Worm (Caenorhabditis elegans) whole organism, L2 larva: Measurements from ENCODE around the gene K09C8.9.

Source experiments
- C34F6.9 ChIP-seq: fragments of 150-350 bp; optimal IDR thresholded peaks from 2 replicates; lab custom pipeline; 2014; ENCODE audit warnings: missing biosample characterization, missing genetic modification characterization
- R02D3.7 ChIP-seq: fragments of 150-350 bp; optimal IDR thresholded peaks from 2 replicates; lab custom pipeline; 2014; ENCODE audit warnings: missing biosample characterization, missing genetic modification characterization
- Y55F3AM.14 ChIP-seq: fragments of 200-800 bp; sonication (Bioruptor generic); optimal IDR thresholded peaks from 2 replicates; lab custom pipeline; 2018; ENCODE audit warnings: mild to moderate bottlenecking, missing genetic modification characterization, missing compliant biosample characterization
- ZK546.5 ChIP-seq: sonication (generic microtip); optimal IDR thresholded peaks from 2 replicates; lab custom pipeline; 2017; ENCODE audit warnings: missing biosample characterization, missing genetic modification characterization
- alr-1 ChIP-seq: fragments of 150-350 bp; optimal IDR thresholded peaks from 2 replicates; lab custom pipeline; 2014; ENCODE audit warnings: missing biosample characterization, missing genetic modification characterization
- aly-2 ChIP-seq: fragments of 150-350 bp; optimal IDR thresholded peaks from 2 replicates; lab custom pipeline; 2014; ENCODE audit warnings: missing biosample characterization, missing genetic modification characterization
- ama-1 ChIP-seq: fragments of 150-350 bp; optimal IDR thresholded peaks from 2 replicates; lab custom pipeline; 2018; ENCODE audit warnings: inconsistent platforms
- blmp-1 ChIP-seq: sonication (generic microtip); optimal IDR thresholded peaks from 2 replicates; lab custom pipeline; 2017; ENCODE audit warnings: missing genetic modification characterization, mild to moderate bottlenecking, missing compliant biosample characterization, antibody characterized with exemption, moderate library complexity; ENCODE audit not compliant: insufficient read depth
- ceh-16 ChIP-seq: fragments of 150-350 bp; optimal IDR thresholded peaks from 2 replicates; lab custom pipeline; 2014; ENCODE audit warnings: missing biosample characterization, missing genetic modification characterization
- ceh-82 ChIP-seq: fragments of 150-350 bp; optimal IDR thresholded peaks from 2 replicates; lab custom pipeline; 2014; ENCODE audit warnings: missing biosample characterization, missing genetic modification characterization
- crh-2 ChIP-seq: sonication (generic microtip); optimal IDR thresholded peaks from 2 replicates; lab custom pipeline; 2017; ENCODE audit warnings: missing biosample characterization, missing genetic modification characterization
- egl-27 ChIP-seq: sonication (generic microtip); optimal IDR thresholded peaks from 3 replicates; lab custom pipeline; 2017; ENCODE audit warnings: missing biosample characterization, missing genetic modification reagents, missing genetic modification characterization
- elt-1 ChIP-seq: fragments of 150-350 bp; optimal IDR thresholded peaks from 2 replicates; lab custom pipeline; 2014; ENCODE audit warnings: missing biosample characterization, missing genetic modification characterization
- elt-3 ChIP-seq: sonication (generic microtip); optimal IDR thresholded peaks from 2 replicates; lab custom pipeline; 2017; ENCODE audit warnings: missing biosample characterization, missing genetic modification characterization
- fos-1 ChIP-seq: fragments of 150-350 bp; optimal IDR thresholded peaks from 2 replicates; lab custom pipeline; 2014; ENCODE audit warnings: missing biosample characterization, missing genetic modification characterization
- gmeb-1 ChIP-seq: fragments of 150-350 bp; optimal IDR thresholded peaks from 2 replicates; lab custom pipeline; 2014; ENCODE audit warnings: missing biosample characterization, missing genetic modification characterization
- lin-11 ChIP-seq: fragments of 150-350 bp; sonication (generic microtip); optimal IDR thresholded peaks from 2 replicates; lab custom pipeline; 2014; ENCODE audit warnings: missing biosample characterization, missing genetic modification characterization, inconsistent platforms, mixed read lengths
- lin-13 ChIP-seq: fragments of 150-350 bp; optimal IDR thresholded peaks from 2 replicates; lab custom pipeline; 2014; ENCODE audit warnings: missing biosample characterization, missing genetic modification reagents, missing genetic modification characterization
- lin-39 ChIP-seq: fragments of 150-350 bp; optimal IDR thresholded peaks from 2 replicates; lab custom pipeline; 2014; ENCODE audit warnings: missing biosample characterization, missing genetic modification reagents, missing genetic modification characterization
- lsy-2 ChIP-seq, 2 experiments: fragments of 150-350 bp in 1 of 2; sonication (generic microtip) in 1 of 2; optimal IDR thresholded peaks; 2 replicates each; lab custom pipeline; 2014 to 2017; ENCODE audit warnings: missing biosample characterization in 2 of 2, missing genetic modification characterization in 2 of 2
- mab-5 ChIP-seq: fragments of 150-350 bp; optimal IDR thresholded peaks from 2 replicates; lab custom pipeline; 2014; ENCODE audit warnings: missing biosample characterization, missing genetic modification characterization
- mbf-1 ChIP-seq: sonication (generic microtip); optimal IDR thresholded peaks from 2 replicates; lab custom pipeline; 2017; ENCODE audit warnings: missing biosample characterization, missing genetic modification characterization
- mdl-1 ChIP-seq, 2 experiments: fragments of 150-350 bp in 1 of 2; sonication (generic microtip) in 1 of 2; optimal IDR thresholded peaks; 2 replicates each; lab custom pipeline; 2017; ENCODE audit warnings: missing biosample characterization in 2 of 2, missing genetic modification characterization in 2 of 2
- nhr-11 ChIP-seq: fragments of 150-350 bp; optimal IDR thresholded peaks from 2 replicates; lab custom pipeline; 2014; ENCODE audit warnings: missing biosample characterization, missing genetic modification characterization
- nhr-12 ChIP-seq: fragments of 150-350 bp; optimal IDR thresholded peaks from 2 replicates; lab custom pipeline; 2014; ENCODE audit warnings: missing biosample characterization, missing genetic modification characterization
- nhr-129 ChIP-seq: fragments of 150-350 bp; optimal IDR thresholded peaks from 2 replicates; lab custom pipeline; 2014; ENCODE audit warnings: missing biosample characterization, missing genetic modification characterization
- nhr-21 ChIP-seq: fragments of 150-350 bp; optimal IDR thresholded peaks from 2 replicates; lab custom pipeline; 2014; ENCODE audit warnings: missing biosample characterization, missing genetic modification characterization
- nhr-23 ChIP-seq: fragments of 150-350 bp; optimal IDR thresholded peaks from 2 replicates; lab custom pipeline; 2014; ENCODE audit warnings: missing biosample characterization, missing genetic modification reagents, missing genetic modification characterization
- nhr-237 ChIP-seq: fragments of 150-350 bp; optimal IDR thresholded peaks from 2 replicates; lab custom pipeline; 2014; ENCODE audit warnings: missing biosample characterization, missing genetic modification characterization
- nhr-25 ChIP-seq: fragments of 150-350 bp; sonication (generic microtip); optimal IDR thresholded peaks from 3 replicates; lab custom pipeline; 2014; ENCODE audit warnings: missing biosample characterization, missing genetic modification characterization
- peb-1 ChIP-seq: fragments of 150-350 bp; optimal IDR thresholded peaks from 2 replicates; lab custom pipeline; 2014; ENCODE audit warnings: missing biosample characterization, missing genetic modification characterization
- sem-4 ChIP-seq: fragments of 150-350 bp; optimal IDR thresholded peaks from 2 replicates; lab custom pipeline; 2014; ENCODE audit warnings: missing biosample characterization, missing genetic modification reagents, missing genetic modification characterization
- skn-1 ChIP-seq: sonication (generic microtip); optimal IDR thresholded peaks from 2 replicates; lab custom pipeline; 2017; ENCODE audit warnings: missing biosample characterization, missing genetic modification characterization
- sma-3 ChIP-seq: sonication (generic microtip); optimal IDR thresholded peaks from 2 replicates; lab custom pipeline; 2016; ENCODE audit warnings: missing genetic modification reagents, missing genetic modification characterization, missing compliant biosample characterization
- sma-9 ChIP-seq, 2 experiments: fragments of 150-350 bp in 1 of 2; sonication (generic microtip) in 1 of 2; optimal IDR thresholded peaks; 2 replicates each; lab custom pipeline; 2014 to 2016; ENCODE audit warnings: missing genetic modification characterization in 2 of 2, mild to moderate bottlenecking in 1 of 2, missing biosample characterization in 1 of 2, missing compliant biosample characterization in 1 of 2, missing genetic modification reagents in 1 of 2, moderate library complexity in 1 of 2
- snpc-4 ChIP-seq: fragments of 150-350 bp; optimal IDR thresholded peaks from 2 replicates; lab custom pipeline; 2014; ENCODE audit warnings: missing biosample characterization, missing genetic modification characterization
- unc-62 ChIP-seq: fragments of 150-350 bp; optimal IDR thresholded peaks from 2 replicates; lab custom pipeline; 2014; ENCODE audit warnings: missing biosample characterization, missing genetic modification reagents, missing genetic modification characterization
- zag-1 ChIP-seq: fragments of 150-350 bp; optimal IDR thresholded peaks from 2 replicates; lab custom pipeline; 2014; ENCODE audit warnings: missing biosample characterization, missing genetic modification characterization
- ztf-1 ChIP-seq: fragments of 200-800 bp; sonication (Bioruptor generic); conservative IDR thresholded peaks from 2 replicates; pipeline ENCODE4 v1.3.6; 2022; ENCODE audit warnings: missing genetic modification characterization, missing compliant biosample characterization
- ztf-11 ChIP-seq: sonication (generic microtip); optimal IDR thresholded peaks from 2 replicates; lab custom pipeline; 2017; ENCODE audit warnings: missing biosample characterization, missing genetic modification characterization

The K09C8.9 gene

DNA sequence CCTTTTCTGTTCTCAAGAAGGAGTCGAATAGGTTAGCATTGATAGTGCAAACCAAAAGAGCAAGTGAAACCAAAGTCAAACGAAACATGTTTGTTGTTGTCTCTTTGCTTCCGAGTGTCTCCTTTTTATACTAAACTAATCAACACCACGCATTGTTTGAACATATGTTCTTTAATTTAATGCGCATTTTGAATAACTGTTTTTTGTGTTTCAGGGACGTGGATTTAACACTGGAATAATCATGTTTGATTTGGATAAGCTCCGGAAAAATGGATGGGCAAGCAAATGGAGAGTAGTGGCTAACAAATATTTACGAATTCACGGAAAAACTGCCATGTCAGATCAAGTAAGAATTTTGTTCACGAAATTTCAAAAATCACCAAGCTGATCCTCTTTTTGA lies at the start of gene K09C8.9:
K09C8.9 (minus strand) TSS at position 101 of the 400 bp plus-strand sequence.
- TF ChIP-seq nhr-129 (no peak), nhr-11 (tag; lab: Kevin White, UChicago) (no peak), sem-4 (tag; lab: Kevin White, UChicago) (no peak), crh-2 (tag; lab: Kevin White, UChicago) (no peak), zag-1 (tag; lab: Kevin White, UChicago) (no peak), ceh-16 (tag; lab: Kevin White, UChicago) (no peak), elt-3 (no peak), mbf-1 (tag; lab: Kevin White, UChicago) (no peak), nhr-237 (tag; lab: Kevin White, UChicago) (no peak), egl-27 (no peak), Y55F3AM.14 (GFP tag; lab: Kevin White, UChicago) (no peak), blmp-1 (tag; lab: Kevin White, UChicago) (no peak)

DNA sequence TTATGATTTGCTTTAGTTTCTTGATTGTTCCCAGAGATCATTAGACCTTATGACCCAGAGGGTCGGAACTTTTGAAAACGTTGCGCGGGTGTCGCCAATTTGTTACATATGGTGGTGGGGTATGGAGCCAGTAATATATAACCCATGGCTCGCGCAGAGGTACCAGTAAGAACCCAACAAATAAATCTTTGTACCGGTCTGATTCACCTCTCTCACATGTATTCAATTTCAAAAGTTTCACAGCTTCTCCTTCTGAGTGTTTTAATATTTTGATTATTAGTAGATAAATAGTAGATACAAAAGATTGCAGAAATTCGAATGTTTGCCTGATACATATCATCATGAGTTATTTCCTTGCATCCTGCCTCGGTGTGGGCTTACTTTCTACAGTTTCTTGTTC lies 48.5 kb upstream of the K09C8.9 start, which contains the start of gene egl-15:
egl-15 (plus strand) TSS at position 301 of the 400 bp plus-strand sequence.
- no peak for TF ChIP-seq lsy-2 (tag; optimal IDR thresholded peaks at IDR 0.05; lab: Kevin White, UChicago)
- TF ChIP-seq lin-13 (GFP tag; lab: Kevin White, UChicago), result no peak
- no peak for TF ChIP-seq ama-1 (lab: Kevin White, UChicago)
- TF ChIP-seq nhr-129, result no peak
- TF ChIP-seq blmp-1 (tag; lab: Kevin White, UChicago), result no peak
- TF ChIP-seq elt-1, result no peak
- TF ChIP-seq skn-1 (tag; lab: Kevin White, UChicago), result no peak
- TF ChIP-seq nhr-11 (tag; lab: Kevin White, UChicago), result no peak
- no peak for TF ChIP-seq aly-2 (tag; lab: Kevin White, UChicago)
- no peak for TF ChIP-seq alr-1
- no peak for TF ChIP-seq ztf-11 (tag; lab: Kevin White, UChicago)
- TF ChIP-seq peb-1, result no peak
- no peak for TF ChIP-seq elt-3
- TF ChIP-seq nhr-21 (tag; lab: Kevin White, UChicago), result no peak
- TF ChIP-seq R02D3.7, result no peak
- no peak for TF ChIP-seq C34F6.9 (tag; lab: Kevin White, UChicago)
- no peak for TF ChIP-seq lin-11 (tag; lab: Kevin White, UChicago)
- TF ChIP-seq ceh-82 (tag; lab: Kevin White, UChicago), result no peak
- TF ChIP-seq, all 48 proteins: peak for 0

DNA sequence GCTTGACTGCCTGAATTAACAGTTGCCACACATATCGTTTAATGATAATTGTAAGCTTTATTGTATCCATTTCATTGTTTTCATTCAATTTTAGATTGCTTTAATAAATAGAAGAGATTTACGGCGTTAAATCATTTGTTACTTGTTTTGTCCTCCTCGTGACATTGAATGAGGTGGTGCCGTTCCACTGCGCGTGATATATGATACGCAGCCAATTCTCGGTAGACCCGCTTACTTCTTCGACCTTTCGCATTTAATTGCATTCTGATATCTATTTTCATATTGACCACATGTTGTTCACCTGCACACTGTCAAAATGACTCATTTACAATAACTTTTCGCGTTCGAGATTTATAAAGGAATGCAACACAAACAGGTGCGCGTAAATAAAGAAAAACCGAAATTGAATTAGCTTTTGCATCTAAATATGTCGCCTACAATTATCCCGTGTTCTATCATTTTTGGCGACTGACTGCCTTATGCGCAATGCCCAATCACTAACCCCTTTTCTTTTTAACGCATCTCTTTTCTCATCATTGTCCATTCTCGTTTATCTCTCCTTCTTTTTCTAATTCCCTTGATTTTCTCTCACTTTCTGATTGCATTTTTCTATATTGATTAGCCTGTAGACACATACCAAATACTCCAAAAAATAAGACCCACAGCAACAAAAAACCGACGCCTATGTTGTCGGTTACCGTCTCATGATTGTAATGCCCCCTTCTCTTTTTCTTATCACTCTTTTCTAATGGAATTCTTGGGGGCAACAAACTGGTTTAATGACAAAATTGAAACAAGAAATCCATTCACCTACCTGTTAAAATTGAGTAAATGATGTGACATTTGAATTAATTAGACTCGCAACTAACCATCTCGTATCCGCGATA lies 47.0 kb upstream of the K09C8.9 start:
- no peak for TF ChIP-seq zag-1 (tag; lab: Kevin White, UChicago)
- TF ChIP-seq egl-27, result peak; percentile 35
- TF ChIP-seq lsy-2 (tag; optimal IDR thresholded peaks at IDR 0.05; lab: Kevin White, UChicago), result no peak
- no peak for TF ChIP-seq ZK546.5 (tag; lab: Kevin White, UChicago)
- peak; percentile 20 for TF ChIP-seq sma-3 (GFP tag; lab: Kevin White, UChicago)
- TF ChIP-seq nhr-21 (tag; lab: Kevin White, UChicago), result peak; percentile 4
- TF ChIP-seq nhr-25, result peak; percentile 43
- peak; percentile 1 for TF ChIP-seq unc-62
- peak; percentile 0 for TF ChIP-seq nhr-129
- TF ChIP-seq gmeb-1 (tag; lab: Kevin White, UChicago), result peak; percentile 29
- TF ChIP-seq blmp-1 (tag; lab: Kevin White, UChicago), result peak; percentile 21
- TF ChIP-seq sem-4 (tag; lab: Kevin White, UChicago), result no peak
- TF ChIP-seq fos-1 (tag; lab: Kevin White, UChicago), result no peak

DNA sequence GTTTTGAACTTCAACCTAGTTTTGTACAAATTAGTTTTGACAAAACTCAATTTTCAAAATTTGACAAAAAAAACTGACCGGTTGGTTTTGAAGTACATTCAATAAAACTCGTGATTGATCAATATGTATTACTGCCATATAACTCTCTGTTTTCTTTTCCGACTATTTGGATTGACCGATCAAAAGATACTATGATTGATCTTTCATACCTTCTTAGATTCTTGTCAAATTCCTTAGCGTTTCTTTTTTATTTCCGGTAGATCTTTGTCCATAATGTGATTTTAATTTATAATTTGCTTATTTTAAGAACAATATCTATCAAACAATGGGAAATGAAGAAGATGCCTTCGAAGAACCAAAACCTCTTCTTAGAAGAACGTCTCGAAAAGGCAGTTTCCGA lies 44.7 kb upstream of the K09C8.9 start, which contains the start of gene F58A3.3:
F58A3.3 (plus strand) TSS at position 301 of the 400 bp plus-strand sequence.
- TF ChIP-seq lsy-2 (tag; optimal IDR thresholded peaks at IDR 0.05; lab: Kevin White, UChicago), result no peak
- no peak for TF ChIP-seq skn-1 (tag; lab: Kevin White, UChicago)
- TF ChIP-seq nhr-23, result no peak
- no peak for TF ChIP-seq R02D3.7
- TF ChIP-seq, all 48 proteins: peak for 0

DNA sequence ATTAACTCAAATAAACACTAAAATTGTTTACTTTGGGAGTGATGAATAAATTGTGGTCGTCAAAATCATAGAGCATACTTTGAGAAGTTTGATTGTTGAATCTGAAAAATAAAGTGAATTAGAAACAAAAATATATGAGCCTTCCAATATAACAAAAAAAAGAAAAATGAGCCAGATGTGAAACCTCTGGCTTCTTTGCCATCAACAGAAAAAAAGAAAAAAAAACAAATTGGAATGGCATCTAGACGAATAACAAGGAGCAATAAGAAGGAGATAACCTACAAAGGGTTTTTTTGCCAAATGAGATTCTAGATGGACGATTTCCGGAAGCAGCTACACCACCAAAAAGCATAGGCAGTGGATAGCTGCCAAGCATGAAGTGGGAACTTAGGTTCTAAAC lies 43.0 kb upstream of the K09C8.9 start, which contains the start of gene F58A3.4:
F58A3.4 (minus strand) TSS at position 101 of the 400 bp plus-strand sequence.
- TF ChIP-seq nhr-129 (no peak), mdl-1 (tag; optimal IDR thresholded peaks at IDR 0.05; lab: Kevin White, UChicago) (no peak), nhr-12 (tag; lab: Kevin White, UChicago) (no peak), peb-1 (no peak), mbf-1 (tag; lab: Kevin White, UChicago) (no peak), ZK546.5 (tag; lab: Kevin White, UChicago) (no peak), ztf-1 (GFP tag; lab: Robert Waterston, UW) (no peak), aly-2 (tag; lab: Kevin White, UChicago) (no peak), ceh-82 (tag; lab: Kevin White, UChicago) (no peak), sma-9 (GFP tag; optimal IDR thresholded peaks at IDR 0.05; lab: Kevin White, UChicago) (no peak), sma-9 (tag; optimal IDR thresholded peaks at IDR 0.05; lab: Kevin White, UChicago) (no peak), lin-11 (tag; lab: Kevin White, UChicago) (no peak), lin-39 (tag; lab: Kevin White, UChicago) (no peak), mab-5 (tag; lab: Kevin White, UChicago) (no peak), lsy-2 (tag; optimal IDR thresholded peaks at IDR 0.05; lab: Kevin White, UChicago) (no peak), egl-27 (no peak), ztf-11 (tag; lab: Kevin White, UChicago) (no peak), nhr-25 (no peak), zag-1 (tag; lab: Kevin White, UChicago) (no peak), snpc-4 (tag; lab: Kevin White, UChicago) (no peak)
